Worm (Caenorhabditis elegans) whole organism, L3 larva: ENCODE data around the gene col-153.

Experiments used
- ZK546.5 ChIP-seq: sonication (generic microtip); optimal IDR thresholded peaks from 2 replicates; lab custom pipeline; 2017; ENCODE audit warnings: missing biosample characterization, missing genetic modification characterization
- ama-1 ChIP-seq: fragments of 150-350 bp; optimal IDR thresholded peaks from 2 replicates; lab custom pipeline; 2018
- ceh-16 ChIP-seq: sonication (generic microtip); optimal IDR thresholded peaks from 2 replicates; lab custom pipeline; 2017; ENCODE audit warnings: missing biosample characterization, missing genetic modification characterization
- ceh-28 ChIP-seq: fragments of 150-350 bp; optimal IDR thresholded peaks from 2 replicates; lab custom pipeline; 2014; ENCODE audit warnings: missing biosample characterization, missing genetic modification reagents, missing genetic modification characterization
- ceh-82 ChIP-seq: fragments of 150-350 bp; optimal IDR thresholded peaks from 2 replicates; lab custom pipeline; 2014; ENCODE audit warnings: missing biosample characterization, missing genetic modification characterization
- daf-12 ChIP-seq: fragments of 150-350 bp; optimal IDR thresholded peaks from 2 replicates; lab custom pipeline; 2014; ENCODE audit warnings: missing biosample characterization, missing genetic modification reagents, missing genetic modification characterization
- elt-1 ChIP-seq: fragments of 150-350 bp; optimal IDR thresholded peaks from 2 replicates; lab custom pipeline; 2014; ENCODE audit warnings: missing biosample characterization, missing genetic modification characterization
- elt-2 ChIP-seq: sonication (generic microtip); optimal IDR thresholded peaks from 2 replicates; lab custom pipeline; 2016; ENCODE audit warnings: missing genetic modification reagents, mild to moderate bottlenecking, missing genetic modification characterization, missing compliant biosample characterization
- elt-3 ChIP-seq, 3 experiments: fragments of 150-350 bp in 1 of 3; sonication (generic microtip) in 2 of 3; optimal IDR thresholded peaks; 2 replicates in 2 of 3; 4 replicates in 1 of 3; lab custom pipeline; 2014 to 2017; ENCODE audit warnings: missing biosample characterization in 3 of 3, missing genetic modification characterization in 3 of 3
- eor-1 ChIP-seq, 2 experiments: fragments of 150-350 bp; optimal IDR thresholded peaks; 2 replicates each; lab custom pipeline; 2014 to 2018; ENCODE audit warnings: missing biosample characterization in 2 of 2, missing genetic modification characterization in 2 of 2
- fkh-10 ChIP-seq: sonication (generic microtip); optimal IDR thresholded peaks from 2 replicates; lab custom pipeline; 2017; ENCODE audit warnings: missing biosample characterization, missing genetic modification reagents, missing genetic modification characterization
- fkh-2 ChIP-seq: fragments of 150-350 bp; optimal IDR thresholded peaks from 2 replicates; lab custom pipeline; 2014; ENCODE audit warnings: missing biosample characterization, missing genetic modification reagents, missing genetic modification characterization
- fos-1 ChIP-seq: fragments of 150-350 bp; optimal IDR thresholded peaks from 2 replicates; lab custom pipeline; 2014; ENCODE audit warnings: missing biosample characterization, missing genetic modification characterization
- hmg-11 ChIP-seq: sonication (generic microtip); optimal IDR thresholded peaks from 2 replicates; lab custom pipeline; 2016; ENCODE audit warnings: missing genetic modification characterization, missing compliant biosample characterization
- jun-1 ChIP-seq: fragments of 150-350 bp; optimal IDR thresholded peaks from 2 replicates; lab custom pipeline; 2014; ENCODE audit warnings: missing biosample characterization, missing genetic modification reagents, missing genetic modification characterization
- lin-39 ChIP-seq: fragments of 150-350 bp; optimal IDR thresholded peaks from 2 replicates; lab custom pipeline; 2018; ENCODE audit warnings: missing biosample characterization, missing genetic modification reagents, missing genetic modification characterization
- mml-1 ChIP-seq: fragments of 150-350 bp; sonication (generic microtip); optimal IDR thresholded peaks from 3 replicates; lab custom pipeline; 2014; ENCODE audit warnings: missing biosample characterization, missing genetic modification characterization
- nhr-11 ChIP-seq: fragments of 150-350 bp; optimal IDR thresholded peaks from 2 replicates; lab custom pipeline; 2014; ENCODE audit warnings: missing biosample characterization, missing genetic modification characterization
- nhr-237 ChIP-seq: fragments of 150-350 bp; optimal IDR thresholded peaks from 2 replicates; lab custom pipeline; 2014; ENCODE audit warnings: missing biosample characterization, missing genetic modification characterization
- nhr-25 ChIP-seq: sonication (generic microtip); optimal IDR thresholded peaks from 2 replicates; lab custom pipeline; 2017; ENCODE audit warnings: missing biosample characterization, missing genetic modification characterization
- nhr-28 ChIP-seq: fragments of 150-350 bp; optimal IDR thresholded peaks from 2 replicates; lab custom pipeline; 2014; ENCODE audit warnings: missing biosample characterization, missing genetic modification characterization
- nhr-43 ChIP-seq: sonication (generic microtip); optimal IDR thresholded peaks from 2 replicates; lab custom pipeline; 2016; ENCODE audit warnings: mild to moderate bottlenecking, missing genetic modification characterization, missing compliant biosample characterization; ENCODE audit not compliant: poor library complexity, severe bottlenecking
- nhr-67 ChIP-seq: fragments of 150-350 bp; optimal IDR thresholded peaks from 2 replicates; lab custom pipeline; 2014; ENCODE audit warnings: missing biosample characterization, missing genetic modification characterization
- nhr-76 ChIP-seq: fragments of 150-350 bp; sonication (generic microtip); optimal IDR thresholded peaks from 5 replicates; lab custom pipeline; 2014; ENCODE audit warnings: missing biosample characterization, missing genetic modification characterization
- nhr-77 ChIP-seq: fragments of 150-350 bp; optimal IDR thresholded peaks from 2 replicates; lab custom pipeline; 2014; ENCODE audit warnings: missing biosample characterization, missing genetic modification characterization
- pha-4 ChIP-seq: fragments of 150-350 bp; optimal IDR thresholded peaks from 2 replicates; lab custom pipeline; 2014; ENCODE audit warnings: missing biosample characterization, missing genetic modification reagents, missing genetic modification characterization
- pqm-1 ChIP-seq: fragments of 150-350 bp; optimal IDR thresholded peaks from 2 replicates; lab custom pipeline; 2017; ENCODE audit warnings: missing biosample characterization, missing genetic modification characterization, inconsistent platforms
- sea-2 ChIP-seq: fragments of 150-350 bp; sonication (generic microtip); optimal IDR thresholded peaks from 4 replicates; lab custom pipeline; 2014; ENCODE audit warnings: missing biosample characterization, missing genetic modification reagents, missing genetic modification characterization
- snpc-4 ChIP-seq: fragments of 150-350 bp; optimal IDR thresholded peaks from 2 replicates; lab custom pipeline; 2014; ENCODE audit warnings: missing biosample characterization, missing genetic modification characterization
- unc-39 ChIP-seq: sonication (generic microtip); optimal IDR thresholded peaks from 4 replicates; lab custom pipeline; 2017; ENCODE audit warnings: missing biosample characterization, missing genetic modification characterization
- unc-62 ChIP-seq: fragments of 150-350 bp; sonication (generic microtip); optimal IDR thresholded peaks from 4 replicates; lab custom pipeline; 2014; ENCODE audit warnings: missing biosample characterization, missing genetic modification reagents, missing genetic modification characterization
- zag-1 ChIP-seq: fragments of 150-350 bp; optimal IDR thresholded peaks from 2 replicates; lab custom pipeline; 2014; ENCODE audit warnings: missing biosample characterization, missing genetic modification characterization
- ztf-11 ChIP-seq: fragments of 150-350 bp; optimal IDR thresholded peaks from 2 replicates; lab custom pipeline; 2014; ENCODE audit warnings: missing biosample characterization, missing genetic modification characterization
- ztf-4 ChIP-seq: fragments of 150-350 bp; optimal IDR thresholded peaks from 2 replicates; lab custom pipeline; 2014; ENCODE audit warnings: missing biosample characterization, missing genetic modification characterization

Gene col-153

DNA sequence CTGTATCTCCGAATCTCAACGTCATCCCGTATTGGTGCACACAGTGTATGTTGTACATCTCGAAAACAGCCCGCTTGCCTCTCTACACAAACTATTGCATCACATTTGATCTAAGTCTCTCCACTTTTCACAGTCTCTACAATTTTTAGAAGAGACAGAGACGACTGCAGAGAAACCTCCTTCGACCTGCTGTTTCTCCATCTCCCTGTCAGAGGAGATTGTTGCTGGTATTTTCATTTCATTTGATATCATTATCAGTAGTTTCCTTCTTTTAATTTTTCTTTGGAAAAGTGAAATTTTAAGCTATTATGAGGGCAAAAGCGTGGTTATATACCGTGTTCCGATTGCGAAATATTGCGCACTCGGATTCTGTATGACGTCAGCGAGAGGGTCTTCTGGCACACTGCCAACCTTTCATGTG is 9.0 kb upstream of the col-153 start (continued):
- no peak for TF ChIP-seq mml-1 (tag; lab: Kevin White, UChicago)
- peak; percentile 70 for TF ChIP-seq hmg-11 (tag; lab: Kevin White, UChicago)
- TF ChIP-seq nhr-76, result peak; percentile 20
- peak; percentile 39 for TF ChIP-seq snpc-4
- TF ChIP-seq fkh-2 (tag; lab: Kevin White, UChicago), result no peak
- no peak for TF ChIP-seq nhr-67 (tag; lab: Kevin White, UChicago)
- TF ChIP-seq pha-4 (tag; lab: Kevin White, UChicago), result peak; percentile 60
- no peak for TF ChIP-seq sea-2 (GFP tag; lab: Kevin White, UChicago)
- peak; percentile 19 for TF ChIP-seq nhr-25 (tag; lab: Kevin White, UChicago)
- no peak for TF ChIP-seq fos-1
- no peak for TF ChIP-seq unc-39 (tag; lab: Kevin White, UChicago)
- no peak for TF ChIP-seq nhr-11 (tag; lab: Kevin White, UChicago)
- no peak for TF ChIP-seq nhr-237 (tag; lab: Kevin White, UChicago)
- TF ChIP-seq jun-1 (tag; lab: Kevin White, UChicago), result peak; percentile 44

DNA sequence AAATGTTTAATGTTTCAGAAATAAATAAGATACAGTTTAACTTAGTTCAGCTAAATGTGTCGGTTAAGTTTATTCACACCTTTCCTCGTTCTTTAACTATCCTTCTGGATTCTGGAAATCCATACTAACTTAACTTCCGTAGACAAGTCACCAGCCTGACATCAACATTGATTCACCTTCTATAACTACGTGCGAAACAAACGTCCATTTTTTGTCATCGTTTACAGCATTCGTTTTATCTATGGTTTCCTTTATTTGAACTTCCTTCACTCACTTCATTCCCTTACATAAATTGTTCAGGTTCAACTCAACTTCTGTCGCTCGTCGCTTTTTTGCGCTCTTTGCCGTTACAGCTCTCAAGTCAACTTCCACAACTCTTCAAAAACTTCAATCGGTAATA is 8.5 kb upstream of the col-153 start, which contains the start of gene F17C11.26:
Gene F17C11.26 (plus strand): TSS at position 301 of the 400 bp plus-strand sequence.
- no peak for TF ChIP-seq ztf-11 (tag; lab: Kevin White, UChicago)
- no peak for TF ChIP-seq elt-3 (tag; optimal IDR thresholded peaks at IDR 0.05; lab: Kevin White, UChicago)
- no peak for TF ChIP-seq unc-62 (GFP tag; lab: Kevin White, UChicago)
- no peak for TF ChIP-seq nhr-43 (tag; lab: Kevin White, UChicago)
- TF ChIP-seq elt-1, result no peak
- no peak for TF ChIP-seq fkh-10 (GFP tag; lab: Kevin White, UChicago)
- no peak for TF ChIP-seq ceh-82 (tag; lab: Kevin White, UChicago)
- no peak for TF ChIP-seq ceh-16
- TF ChIP-seq nhr-77 (tag; lab: Kevin White, UChicago), result no peak

DNA sequence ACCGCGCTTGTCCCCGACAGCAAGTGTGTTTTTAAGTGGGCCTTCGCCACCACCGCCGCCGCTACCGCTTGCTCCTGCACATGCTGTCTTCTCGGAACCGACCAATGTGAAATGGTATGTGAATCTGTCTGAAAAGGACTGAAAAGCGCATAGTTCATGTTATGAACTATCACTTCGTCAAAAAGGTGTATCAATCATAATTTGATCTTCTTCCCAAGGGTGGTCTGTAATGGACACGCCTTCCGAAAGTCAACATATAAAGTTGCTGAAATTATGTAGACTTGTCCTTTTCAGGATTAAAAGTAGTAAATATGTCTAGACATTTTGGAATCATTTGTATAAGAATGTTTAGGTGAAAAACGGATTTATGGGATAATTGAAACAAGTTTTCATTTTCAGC is 7.5 kb upstream of the col-153 start, which contains the start of gene zip-9:
Gene zip-9 (plus strand): TSS at position 301 of the 400 bp plus-strand sequence.
- TF ChIP-seq nhr-43 (tag; lab: Kevin White, UChicago), result no peak
- no peak for TF ChIP-seq nhr-76
- TF ChIP-seq elt-3 (tag; optimal IDR thresholded peaks at IDR 0.05; lab: Kevin White, UChicago), result no peak
- TF ChIP-seq lin-39 (tag; lab: Kevin White, UChicago), result no peak
- TF ChIP-seq ceh-28 (tag; lab: Kevin White, UChicago), result no peak
- TF ChIP-seq fkh-2 (tag; lab: Kevin White, UChicago), result no peak
- TF ChIP-seq sea-2 (GFP tag; lab: Kevin White, UChicago), result no peak
- TF ChIP-seq ztf-11 (tag; lab: Kevin White, UChicago), result no peak
- TF ChIP-seq nhr-67 (tag; lab: Kevin White, UChicago), result no peak
- no peak for TF ChIP-seq ama-1 (lab: Kevin White, UChicago)
- no peak for TF ChIP-seq eor-1 (tag; optimal IDR thresholded peaks at IDR 0.05; lab: Kevin White, UChicago)
- TF ChIP-seq zag-1 (tag; lab: Kevin White, UChicago), result no peak
- TF ChIP-seq elt-2, result no peak

DNA sequence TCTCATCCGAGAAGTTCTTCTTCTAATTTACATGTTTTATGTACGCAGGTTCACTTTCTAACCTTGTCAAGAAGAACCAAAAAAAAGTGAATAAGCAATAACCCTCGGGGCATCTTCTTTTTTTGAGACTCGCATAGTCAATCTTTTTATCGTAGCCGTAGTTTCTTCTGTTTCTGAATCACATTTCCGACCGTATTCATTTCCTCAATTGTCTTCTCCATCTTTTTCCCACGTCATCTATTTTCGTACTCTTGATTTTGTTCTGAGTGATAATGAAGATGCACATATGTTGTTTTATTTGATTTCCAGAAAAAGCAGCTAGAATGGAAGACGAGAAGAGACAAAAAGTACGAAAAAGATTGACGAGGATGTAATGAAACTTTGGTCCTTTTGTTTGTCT is 4.7 kb upstream of the col-153 start:
- TF ChIP-seq daf-12, result no peak
- TF ChIP-seq fkh-10 (GFP tag; lab: Kevin White, UChicago), result peak; percentile 74
- TF ChIP-seq nhr-28 (tag; lab: Kevin White, UChicago), result no peak
- TF ChIP-seq, all 47 proteins: peak for 1

DNA sequence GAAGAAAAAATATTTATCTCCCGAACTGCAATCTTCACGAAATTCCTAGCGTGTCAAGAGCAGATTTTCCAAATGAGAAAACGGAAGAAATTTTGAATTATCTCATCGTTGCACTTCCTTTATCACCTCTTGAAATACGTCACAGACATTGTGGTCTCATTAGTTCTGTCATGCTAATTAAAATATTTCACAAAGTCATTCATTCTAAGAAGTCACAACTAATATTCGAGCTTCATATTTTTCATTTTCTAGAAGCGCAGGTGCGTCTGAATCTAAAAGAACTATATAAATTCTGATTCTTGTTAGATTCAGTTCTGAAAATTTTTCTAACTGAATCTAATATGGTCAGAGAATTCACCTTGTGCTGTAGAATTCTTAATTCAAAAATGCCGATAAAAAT is 2.4 kb upstream of the col-153 start:
- no peak for TF ChIP-seq fkh-10 (GFP tag; lab: Kevin White, UChicago)
- TF ChIP-seq ztf-4, result no peak
- no peak for TF ChIP-seq elt-1
- no peak for TF ChIP-seq fkh-2 (tag; lab: Kevin White, UChicago)
- no peak for TF ChIP-seq pqm-1
- TF ChIP-seq sea-2 (GFP tag; lab: Kevin White, UChicago), result no peak
- TF ChIP-seq ZK546.5 (tag; lab: Kevin White, UChicago), result no peak
- no peak for TF ChIP-seq lin-39 (tag; lab: Kevin White, UChicago)
- TF ChIP-seq nhr-25 (tag; lab: Kevin White, UChicago), result no peak
- TF ChIP-seq unc-39 (tag; lab: Kevin White, UChicago), result no peak
